Fruit fly (Drosophila melanogaster) whole organism, wandering third instar larva: ENCODE results near the gene Rab3GAP1.
A peak's percentile ranks its signal among the peaks of the same experiment; 100 is the strongest.

Experiments used
- Abd-B ChIP-seq: fragments of >200 bp; optimal IDR thresholded peaks from 2 replicates; lab custom pipeline; 2017; ENCODE audit warnings: missing biosample characterization, missing genetic modification characterization
- CG32264 ChIP-seq: fragments of 200-800 bp; sonication (Bioruptor generic); optimal IDR thresholded peaks from 2 replicates; lab custom pipeline; 2016; ENCODE audit warnings: missing biosample characterization, missing genetic modification characterization
- CG9705 ChIP-seq: fragments of 200-800 bp; sonication (Bioruptor generic); optimal IDR thresholded peaks from 2 replicates; lab custom pipeline; 2018; ENCODE audit warnings: missing biosample characterization, mild to moderate bottlenecking, missing genetic modification characterization
- CrebA ChIP-seq: fragments of 200-800 bp; sonication (Bioruptor generic); optimal IDR thresholded peaks from 2 replicates; lab custom pipeline; 2016; ENCODE audit warnings: missing biosample characterization, mild to moderate bottlenecking, missing genetic modification characterization, borderline replicate concordance
- Dfd ChIP-seq: fragments of >200 bp; optimal IDR thresholded peaks from 2 replicates; lab custom pipeline; 2017; ENCODE audit warnings: missing biosample characterization, missing genetic modification characterization
- Dif ChIP-seq: fragments of 200-275, 200-300 bp; sonication (Bioruptor generic); optimal IDR thresholded peaks from 2 replicates; lab custom pipeline; 2018; ENCODE audit warnings: missing biosample characterization, missing genetic modification characterization; ENCODE audit not compliant: partially characterized antibody
- GATAd ChIP-seq: sonication (Bioruptor generic); optimal IDR thresholded peaks from 2 replicates; lab custom pipeline; 2016; ENCODE audit warnings: missing biosample characterization, missing genetic modification characterization
- HLH106 ChIP-seq: fragments of 200-800 bp; optimal IDR thresholded peaks from 3 replicates; lab custom pipeline; 2019; ENCODE audit warnings: missing biosample characterization, mild to moderate bottlenecking, missing genetic modification characterization, moderate library complexity
- Hnf4 ChIP-seq: fragments of 200-800 bp; sonication (Bioruptor generic); optimal IDR thresholded peaks from 2 replicates; lab custom pipeline; 2016; ENCODE audit warnings: missing biosample characterization, mild to moderate bottlenecking, missing genetic modification characterization
- Hr78 ChIP-seq: fragments of >200 bp; optimal IDR thresholded peaks from 2 replicates; lab custom pipeline; 2017; ENCODE audit warnings: missing biosample characterization, missing genetic modification characterization
- Hr83 ChIP-seq: fragments of 200-300 bp; sonication (Bioruptor generic); optimal IDR thresholded peaks from 2 replicates; lab custom pipeline; 2016; ENCODE audit warnings: missing biosample characterization, mild to moderate bottlenecking, missing genetic modification characterization, moderate library complexity; ENCODE audit not compliant: poor library complexity, severe bottlenecking
- Jra ChIP-seq: sonication (Bioruptor generic); optimal IDR thresholded peaks from 2 replicates; lab custom pipeline; 2016; ENCODE audit warnings: missing biosample characterization, missing genetic modification characterization
- Mio ChIP-seq: sonication (Bioruptor generic); optimal IDR thresholded peaks from 2 replicates; lab custom pipeline; 2016; ENCODE audit warnings: missing biosample characterization, missing genetic modification characterization
- Myc ChIP-seq: fragments of >200 bp; optimal IDR thresholded peaks from 2 replicates; lab custom pipeline; 2017
- N ChIP-seq: fragments of >200 bp; optimal IDR thresholded peaks from 2 replicates; lab custom pipeline; 2018; ENCODE audit warnings: missing biosample characterization, missing external identifiers, missing genetic modification characterization
- OdsH ChIP-seq: fragments of 200-800 bp; sonication (Bioruptor generic); optimal IDR thresholded peaks from 2 replicates; lab custom pipeline; 2016; ENCODE audit warnings: missing biosample characterization, mild to moderate bottlenecking, missing genetic modification characterization
- Rel ChIP-seq, 2 experiments: fragments of 200-800 bp; sonication (Bioruptor generic) in 1 of 2; optimal IDR thresholded peaks; 2 replicates in 1 of 2; 3 replicates in 1 of 2; lab custom pipeline; 2016 to 2019; ENCODE audit warnings: mild to moderate bottlenecking in 2 of 2, missing biosample characterization in 2 of 2, missing genetic modification characterization in 2 of 2, moderate library complexity in 1 of 2
- Sp1 ChIP-seq: fragments of 200-800 bp; sonication (Bioruptor generic); optimal IDR thresholded peaks from 3 replicates; lab custom pipeline; 2019; ENCODE audit warnings: missing biosample characterization, mild to moderate bottlenecking, missing genetic modification characterization, moderate library complexity
- Vsx2 ChIP-seq: fragments of 200-300, 225-300 bp; sonication (Bioruptor generic); optimal IDR thresholded peaks from 2 replicates; lab custom pipeline; 2018; ENCODE audit warnings: missing biosample characterization, missing genetic modification characterization; ENCODE audit not compliant: partially characterized antibody
- br ChIP-seq: fragments of 200-800 bp; sonication (Bioruptor generic); optimal IDR thresholded peaks from 2 replicates; lab custom pipeline; 2016; ENCODE audit warnings: missing biosample characterization, missing genetic modification characterization
- brk ChIP-seq: fragments of 200-800 bp; sonication (Bioruptor generic); optimal IDR thresholded peaks from 2 replicates; lab custom pipeline; 2016; ENCODE audit warnings: missing biosample characterization, mild to moderate bottlenecking, missing genetic modification characterization
- dl ChIP-seq, 2 experiments: fragments of 175-275, 200-275 bp in 1 of 2; fragments of 200-275 bp in 1 of 2; sonication (Bioruptor generic); optimal IDR thresholded peaks; lab custom pipeline; 2018; ENCODE audit warnings: mild to moderate bottlenecking in 2 of 2, missing biosample characterization in 2 of 2, missing genetic modification characterization in 2 of 2, moderate library complexity in 2 of 2; ENCODE audit not compliant: partially characterized antibody in 2 of 2, insufficient read depth in 1 of 2
- dmrt93B ChIP-seq: fragments of 200-800 bp; sonication (Bioruptor generic); optimal IDR thresholded peaks from 2 replicates; lab custom pipeline; 2018; ENCODE audit warnings: missing biosample characterization, mild to moderate bottlenecking, missing genetic modification characterization
- dsf ChIP-seq: sonication (Bioruptor generic); optimal IDR thresholded peaks from 2 replicates; lab custom pipeline; 2016; ENCODE audit warnings: missing biosample characterization, missing genetic modification characterization, borderline replicate concordance
- ey ChIP-seq: fragments of 200-800 bp; sonication (Bioruptor generic); optimal IDR thresholded peaks from 2 replicates; lab custom pipeline; 2016; ENCODE audit warnings: missing biosample characterization, missing genetic modification characterization
- foxo ChIP-seq, 2 experiments: fragments of 200-800 bp; sonication (Bioruptor generic); optimal IDR thresholded peaks; 2 replicates in 1 of 2; 3 replicates in 1 of 2; lab custom pipeline; 2016 to 2017; ENCODE audit warnings: missing biosample characterization in 2 of 2, missing genetic modification characterization in 2 of 2
- fru ChIP-seq: fragments of 200-800 bp; sonication (Bioruptor generic); optimal IDR thresholded peaks from 3 replicates; lab custom pipeline; 2016; ENCODE audit warnings: missing biosample characterization, mild to moderate bottlenecking, missing genetic modification characterization
- h ChIP-seq: fragments of 200-800 bp; sonication (Bioruptor generic); optimal IDR thresholded peaks from 3 replicates; lab custom pipeline; 2016; ENCODE audit warnings: missing biosample characterization, mild to moderate bottlenecking, missing genetic modification characterization
- jim ChIP-seq: fragments of 175-275, 200-325 bp; sonication (Bioruptor generic); optimal IDR thresholded peaks from 2 replicates; lab custom pipeline; 2016; ENCODE audit warnings: missing biosample characterization, mild to moderate bottlenecking, missing genetic modification characterization
- lola ChIP-seq: fragments of >200 bp; optimal IDR thresholded peaks from 2 replicates; lab custom pipeline; 2017; ENCODE audit warnings: missing biosample characterization, missing genetic modification characterization
- pan ChIP-seq: fragments of >200 bp; optimal IDR thresholded peaks from 2 replicates; lab custom pipeline; 2017
- psq ChIP-seq: fragments of 200-800 bp; sonication (Bioruptor generic); optimal IDR thresholded peaks from 3 replicates; lab custom pipeline; 2017; ENCODE audit warnings: missing biosample characterization, mild to moderate bottlenecking, missing genetic modification characterization, moderate library complexity
- rgr ChIP-seq: fragments of 200-800 bp; sonication (Bioruptor generic); optimal IDR thresholded peaks from 3 replicates; lab custom pipeline; 2016; ENCODE audit warnings: missing biosample characterization, mild to moderate bottlenecking, missing genetic modification characterization
- sage ChIP-seq: fragments of 200-800 bp; sonication (Bioruptor generic); optimal IDR thresholded peaks from 2 replicates; lab custom pipeline; 2016; ENCODE audit warnings: missing biosample characterization, mild to moderate bottlenecking, missing genetic modification characterization
- sv ChIP-seq: fragments of 200-800 bp; sonication (Bioruptor generic); optimal IDR thresholded peaks from 3 replicates; lab custom pipeline; 2016; ENCODE audit warnings: missing biosample characterization, missing genetic modification characterization
- tai ChIP-seq: sonication (Bioruptor generic); optimal IDR thresholded peaks from 2 replicates; lab custom pipeline; 2016; ENCODE audit warnings: missing biosample characterization, missing genetic modification characterization
- usp ChIP-seq: fragments of >200 bp; optimal IDR thresholded peaks from 2 replicates; lab custom pipeline; 2017; ENCODE audit warnings: missing biosample characterization, missing genetic modification characterization
- woc ChIP-seq: sonication (Bioruptor generic); optimal IDR thresholded peaks from 2 replicates; lab custom pipeline; 2016; ENCODE audit warnings: missing biosample characterization, mild to moderate bottlenecking, missing genetic modification characterization

The Rab3GAP1 gene

dm6 chr2L:1649828-1650429 is 39.0 kb upstream of the Rab3GAP1 start:
- no peak for TF ChIP-seq Hnf4 (GFP tag; lab: Kevin White, UChicago)
- peak; percentile 47 for TF ChIP-seq h
- TF ChIP-seq GATAd (GFP tag; lab: Kevin White, UChicago) = no peak
- TF ChIP-seq OdsH (GFP tag; lab: Kevin White, UChicago) = peak; percentile 72
- TF ChIP-seq dl (GFP tag; optimal IDR thresholded peaks at IDR 0.05; lab: Kevin White, UChicago; ENCODE audit: insufficient read depth in 1 of 2, partially characterized antibody in 2 of 2) = peak; percentile 85 to 94
- no peak for TF ChIP-seq Dfd (GFP tag; lab: Kevin White, UChicago)
- TF ChIP-seq sage (GFP tag; lab: Kevin White, UChicago) = no peak
- TF ChIP-seq Vsx2 (GFP tag; lab: Kevin White, UChicago) = peak; percentile 71
- TF ChIP-seq Dif (GFP tag; lab: Kevin White, UChicago) = peak; percentile 95
- peak; percentile 66 for TF ChIP-seq HLH106 (tag; lab: Kevin White, UChicago)
- no peak for TF ChIP-seq CG9705 (GFP tag; lab: Kevin White, UChicago)
- no peak for TF ChIP-seq CG32264 (GFP tag; lab: Kevin White, UChicago)
- TF ChIP-seq Hr83 (GFP tag; lab: Kevin White, UChicago) = peak; percentile 71
- no peak for TF ChIP-seq N (GFP tag; lab: Kevin White, UChicago)
- no peak for TF ChIP-seq jim
- no peak for TF ChIP-seq Sp1 (GFP tag; lab: Kevin White, UChicago)
- no peak for TF ChIP-seq br (GFP tag; lab: Kevin White, UChicago)
- peak; percentile 59 for TF ChIP-seq fru
- TF ChIP-seq pan (lab: Kevin White, UChicago) = no peak
- TF ChIP-seq foxo (GFP tag; optimal IDR thresholded peaks at IDR 0.05; lab: Kevin White, UChicago) = peak in 1 of 2 experiments; percentile 40
- TF ChIP-seq dmrt93B (GFP tag; lab: Kevin White, UChicago) = peak; percentile 22
- TF ChIP-seq Hr78 (GFP tag; lab: Kevin White, UChicago) = no peak
- no peak for TF ChIP-seq Abd-B (GFP tag; lab: Kevin White, UChicago)
- TF ChIP-seq Myc (lab: Kevin White, UChicago) = no peak
- TF ChIP-seq rgr (GFP tag; lab: Kevin White, UChicago) = peak; percentile 0
- no peak for TF ChIP-seq woc
- TF ChIP-seq Jra (GFP tag; lab: Kevin White, UChicago) = no peak
- no peak for TF ChIP-seq lola (GFP tag; lab: Kevin White, UChicago)
- no peak for TF ChIP-seq CrebA (GFP tag; lab: Kevin White, UChicago)
- TF ChIP-seq tai (GFP tag; lab: Kevin White, UChicago) = no peak
- peak; percentile 50 for TF ChIP-seq ey (GFP tag; lab: Kevin White, UChicago)
- TF ChIP-seq brk = peak; percentile 12
- TF ChIP-seq sv (GFP tag; lab: Kevin White, UChicago) = no peak
- no peak for TF ChIP-seq Mio (GFP tag; lab: Kevin White, UChicago)
- TF ChIP-seq psq (GFP tag; lab: Kevin White, UChicago) = peak; percentile 58
- TF ChIP-seq usp = no peak
- TF ChIP-seq dsf (GFP tag; lab: Kevin White, UChicago) = no peak
- TF ChIP-seq Rel (GFP tag; optimal IDR thresholded peaks at IDR 0.05; lab: Kevin White, UChicago) = no peak
- no peak for TF ChIP-seq Rel (tag; optimal IDR thresholded peaks at IDR 0.05; lab: Kevin White, UChicago)

dm6 chr2L:1649244-1649827 is 38.4 kb upstream of the Rab3GAP1 start:
- TF ChIP-seq tai (GFP tag; lab: Kevin White, UChicago) = peak; percentile 11
- peak; percentile 77 for TF ChIP-seq h
- peak; percentile 69 for TF ChIP-seq br (GFP tag; lab: Kevin White, UChicago)
- TF ChIP-seq Myc (lab: Kevin White, UChicago) = no peak
- peak; percentile 64 for TF ChIP-seq sv (GFP tag; lab: Kevin White, UChicago)
- TF ChIP-seq HLH106 (tag; lab: Kevin White, UChicago) = peak; percentile 88
- TF ChIP-seq Hr83 (GFP tag; lab: Kevin White, UChicago) = peak; percentile 12
- no peak for TF ChIP-seq Abd-B (GFP tag; lab: Kevin White, UChicago)
- peak; percentile 76 for TF ChIP-seq dmrt93B (GFP tag; lab: Kevin White, UChicago)
- TF ChIP-seq rgr (GFP tag; lab: Kevin White, UChicago) = peak; percentile 75
- peak; percentile 80 for TF ChIP-seq fru
- peak; percentile 26 for TF ChIP-seq ey (GFP tag; lab: Kevin White, UChicago)
- TF ChIP-seq foxo (GFP tag; optimal IDR thresholded peaks at IDR 0.05; lab: Kevin White, UChicago) = peak in 1 of 2 experiments; percentile 83
- peak; percentile 79 for TF ChIP-seq OdsH (GFP tag; lab: Kevin White, UChicago)
- TF ChIP-seq CG9705 (GFP tag; lab: Kevin White, UChicago) = peak; percentile 11
- no peak for TF ChIP-seq pan (lab: Kevin White, UChicago)
- TF ChIP-seq Sp1 (GFP tag; lab: Kevin White, UChicago) = peak; percentile 71
- TF ChIP-seq Jra (GFP tag; lab: Kevin White, UChicago) = no peak
- peak; percentile 37 for TF ChIP-seq CrebA (GFP tag; lab: Kevin White, UChicago)
- peak; percentile 83 for TF ChIP-seq psq (GFP tag; lab: Kevin White, UChicago)
- peak; percentile 52 for TF ChIP-seq Hnf4 (GFP tag; lab: Kevin White, UChicago)
- TF ChIP-seq Dif (GFP tag; lab: Kevin White, UChicago) = no peak
